Fruit fly (Drosophila melanogaster): ENCODE measurements around the gene CG17544.
A peak's percentile ranks its signal among the peaks of the same experiment; 100 is the strongest.

The CG17544 gene

dm6 chr2L:19434260-19434659, 36.0 kb upstream of the CG17544 start (continued):
- TF ChIP-seq Ets65A (GFP tag) (no peak), hkb (optimal IDR thresholded peaks at IDR 0.05) (no peak), hkb (GFP tag; IDR thresholded peaks at IDR 0.05) (peak; percentile 38; the same call in 1 of the 2 replicates), CG14710 (tag; optimal IDR thresholded peaks at IDR 0.05) (peak; percentile 72), tll (GFP tag; optimal IDR thresholded peaks at IDR 0.05) (no peak), CG9932 (GFP tag; IDR thresholded peaks at IDR 0.05) (no peak), Hand (GFP tag; optimal IDR thresholded peaks at IDR 0.05) (no peak), exex (tag; optimal IDR thresholded peaks at IDR 0.05) (peak; percentile 56), Sox102F (GFP tag; optimal IDR thresholded peaks at IDR 0.05) (peak; percentile 34), lola (GFP tag; optimal IDR thresholded peaks at IDR 0.05) (peak in 1 of 3 experiments; percentile 75), crol (GFP tag; IDR thresholded peaks at IDR 0.05) (no peak), CG10431 (GFP tag; optimal IDR thresholded peaks at IDR 0.05) (peak; percentile 78), ATbp (GFP tag; optimal IDR thresholded peaks at IDR 0.05) (peak; percentile 87), Mad (GFP tag; optimal IDR thresholded peaks at IDR 0.05) (no peak), zen (tag; optimal IDR thresholded peaks at IDR 0.05) (peak; percentile 1), Nf-YA (GFP tag; IDR thresholded peaks at IDR 0.05) (no peak)

- TF ChIP-seq B-H1 (GFP tag; IDR thresholded peaks at IDR 0.05), result no peak
- TF ChIP-seq Dad (GFP tag; optimal IDR thresholded peaks at IDR 0.05), result no peak
- no peak for TF ChIP-seq disco-r (GFP tag; optimal IDR thresholded peaks at IDR 0.05)
- TF ChIP-seq CG12659 (GFP tag; optimal IDR thresholded peaks at IDR 0.05), result peak; percentile 6
- peak; percentile 70 for TF ChIP-seq gcm (GFP tag; optimal IDR thresholded peaks at IDR 0.05)
- peak; percentile 13; the same call in 1 of the 2 replicates for TF ChIP-seq vvl (GFP tag; IDR thresholded peaks at IDR 0.05)
- TF ChIP-seq Hmr (GFP tag; optimal IDR thresholded peaks at IDR 0.05), result peak; percentile 27
- TF ChIP-seq Meics (GFP tag; optimal IDR thresholded peaks at IDR 0.05), result peak; percentile 10
- no peak for TF ChIP-seq sima (GFP tag; optimal IDR thresholded peaks at IDR 0.05)
- TF ChIP-seq cwo (GFP tag; optimal IDR thresholded peaks at IDR 0.05), result peak; percentile 17
- no peak for TF ChIP-seq esg (GFP tag; conservative IDR thresholded peaks at IDR 0.05)
- no peak for TF ChIP-seq gce (GFP tag; IDR thresholded peaks at IDR 0.05)
- TF ChIP-seq CG15269 (tag; optimal IDR thresholded peaks at IDR 0.05), result peak; percentile 12
- peak; percentile 38 for TF ChIP-seq Fer1 (GFP tag; optimal IDR thresholded peaks at IDR 0.05)
- TF ChIP-seq lab (GFP tag; optimal IDR thresholded peaks at IDR 0.05), result peak; percentile 46
- TF ChIP-seq grau (tag; optimal IDR thresholded peaks at IDR 0.05), result peak; percentile 63
- TF ChIP-seq Pdp1 (GFP tag; optimal IDR thresholded peaks at IDR 0.05), result no peak
- TF ChIP-seq CG1024 (GFP tag; IDR thresholded peaks at IDR 0.05), result no peak
- peak; percentile 5 for TF ChIP-seq CG18262 (tag; optimal IDR thresholded peaks at IDR 0.05)
- peak in 1 of 2 experiments; percentile 14 for TF ChIP-seq Hr51 (GFP tag; optimal IDR thresholded peaks at IDR 0.05)
- peak; percentile 16 for TF ChIP-seq dmrt11E (tag; optimal IDR thresholded peaks at IDR 0.05)
- no peak for TF ChIP-seq repo (GFP tag; optimal IDR thresholded peaks at IDR 0.05)
- no peak for TF ChIP-seq CG7372 (GFP tag; IDR thresholded peaks at IDR 0.05)
- TF ChIP-seq zfh1 (GFP tag; IDR thresholded peaks at IDR 0.05), result no peak
- peak; percentile 22 for TF ChIP-seq CG7839 (tag; optimal IDR thresholded peaks at IDR 0.05)
- peak; percentile 53 for TF ChIP-seq gem (tag; optimal IDR thresholded peaks at IDR 0.05)
- TF ChIP-seq ERR (GFP tag; optimal IDR thresholded peaks at IDR 0.05), result peak; percentile 0
- no peak for TF ChIP-seq cato (GFP tag; optimal IDR thresholded peaks at IDR 0.05; ENCODE audit: borderline replicate concordance)
- TF ChIP-seq CG10565 (GFP tag; optimal IDR thresholded peaks at IDR 0.05), result no peak
- TF ChIP-seq NK7.1 (GFP tag; optimal IDR thresholded peaks at IDR 0.05), result no peak
- TF ChIP-seq hkb (optimal IDR thresholded peaks at IDR 0.05), result no peak
- no peak for TF ChIP-seq hkb (GFP tag; IDR thresholded peaks at IDR 0.05)
- peak; percentile 7 for TF ChIP-seq NfI (GFP tag; optimal IDR thresholded peaks at IDR 0.05)
- TF ChIP-seq unpg (GFP tag; optimal IDR thresholded peaks at IDR 0.05), result peak; percentile 40
- peak; percentile 8 for TF ChIP-seq Fer3 (tag; optimal IDR thresholded peaks at IDR 0.05)
Measured at dm6 chr2L:19433292-19433691, 35.0 kb upstream of the CG17544 start.
